Fruit fly (Drosophila melanogaster): ENCODE results near the gene Ste12DOR.

Gene Ste12DOR

DNA sequence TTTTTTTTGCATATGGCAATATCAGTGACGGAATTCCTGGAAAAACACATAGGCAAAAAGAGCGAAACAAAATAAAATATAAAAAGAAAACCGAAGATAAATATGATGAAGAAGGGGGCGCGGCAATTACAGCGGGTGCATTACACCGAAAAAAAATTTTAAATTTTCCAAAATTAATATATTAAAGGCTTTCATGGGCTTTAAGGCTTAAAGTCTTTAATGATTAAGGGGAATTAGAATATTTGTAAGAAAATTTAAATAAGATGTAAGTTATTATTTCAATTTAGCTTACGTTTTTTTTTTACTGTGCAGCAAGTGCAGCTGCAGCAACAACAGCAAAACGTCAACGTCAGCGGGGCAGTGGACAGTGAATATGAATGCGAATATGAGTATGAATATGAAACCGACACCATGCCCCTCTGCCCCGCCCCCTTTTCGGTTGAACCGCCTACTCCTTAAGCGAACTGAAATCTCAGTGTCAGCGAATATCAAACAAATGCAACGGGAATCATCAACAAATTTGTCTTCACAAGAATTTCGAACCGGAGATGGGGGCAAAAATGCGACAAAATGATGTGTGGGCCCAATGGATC lies 27.5 kb upstream of the Ste12DOR start (continued):
- peak; percentile 24 for TF ChIP-seq CG10669 (GFP tag; optimal IDR thresholded peaks at IDR 0.05)
- peak; percentile 28 for TF ChIP-seq CG4318 (GFP tag; optimal IDR thresholded peaks at IDR 0.05)
- no peak for TF ChIP-seq CG11294 (GFP tag; IDR thresholded peaks at IDR 0.05)
- TF ChIP-seq fkh (GFP tag; optimal IDR thresholded peaks at IDR 0.05), result no peak
- TF ChIP-seq eg (GFP tag; IDR thresholded peaks at IDR 0.05), result peak; percentile 63
- TF ChIP-seq ss (GFP tag; optimal IDR thresholded peaks at IDR 0.05), result peak; percentile 18 to 63
- no peak for TF ChIP-seq fd85E (GFP tag; optimal IDR thresholded peaks at IDR 0.05)
- peak; percentile 41 for TF ChIP-seq CG6792 (GFP tag; optimal IDR thresholded peaks at IDR 0.05)
- TF ChIP-seq Sox102F (GFP tag; optimal IDR thresholded peaks at IDR 0.05), result peak; percentile 20
- peak; percentile 81 for TF ChIP-seq Eip78C (GFP tag)
- TF ChIP-seq svp (GFP tag), result peak; percentile 81
- TF ChIP-seq CG11762 (GFP tag; optimal IDR thresholded peaks at IDR 0.05; ENCODE audit: insufficient read depth), result peak; percentile 27
- TF ChIP-seq dac (GFP tag; optimal IDR thresholded peaks at IDR 0.05), result no peak
- peak; percentile 3 for TF ChIP-seq Ets21C (GFP tag; optimal IDR thresholded peaks at IDR 0.05)
- peak; percentile 46 for TF ChIP-seq cyc (GFP tag; optimal IDR thresholded peaks at IDR 0.05)
- peak; percentile 59 for TF ChIP-seq OdsH (GFP tag; optimal IDR thresholded peaks at IDR 0.05)
- peak; percentile 38 for TF ChIP-seq Lpt (GFP tag; optimal IDR thresholded peaks at IDR 0.05)
- peak; percentile 63 for TF ChIP-seq CG10631 (GFP tag; optimal IDR thresholded peaks at IDR 0.05)
- TF ChIP-seq Ets96B (tag; optimal IDR thresholded peaks at IDR 0.05), result peak; percentile 51
- peak; percentile 52 for TF ChIP-seq Met (GFP tag; optimal IDR thresholded peaks at IDR 0.05)
- no peak for TF ChIP-seq Hr38 (GFP tag; optimal IDR thresholded peaks at IDR 0.05)
- TF ChIP-seq Hr4 (GFP tag; optimal IDR thresholded peaks at IDR 0.05), result peak; percentile 43
- TF ChIP-seq achi (GFP tag; optimal IDR thresholded peaks at IDR 0.05), result peak; percentile 54
- TF ChIP-seq topi (GFP tag; optimal IDR thresholded peaks at IDR 0.05), result peak; percentile 52
- peak; percentile 52 for TF ChIP-seq CG3032 (tag; optimal IDR thresholded peaks at IDR 0.05)
- peak; percentile 23 for TF ChIP-seq Hr39 (GFP tag; optimal IDR thresholded peaks at IDR 0.05)
- no peak for TF ChIP-seq Eip93F (GFP tag; optimal IDR thresholded peaks at IDR 0.05)
- peak; percentile 21 for TF ChIP-seq net (GFP tag; optimal IDR thresholded peaks at IDR 0.05)
- peak; percentile 36; the same call in 1 of the 2 replicates for TF ChIP-seq Gug (GFP tag; IDR thresholded peaks at IDR 0.05)

dm6 chrX:13980271-13980670 lies 19.7 kb upstream of the Ste12DOR start:
- peak; percentile 27 for TF ChIP-seq Sox102F (GFP tag; optimal IDR thresholded peaks at IDR 0.05)
- no peak for TF ChIP-seq CG6276 (GFP tag; optimal IDR thresholded peaks at IDR 0.05)
- TF ChIP-seq CG7368 (GFP tag; optimal IDR thresholded peaks at IDR 0.05), result no peak
- TF ChIP-seq vri (GFP tag; optimal IDR thresholded peaks at IDR 0.05), result peak; percentile 80
- no peak for TF ChIP-seq Hr39 (GFP tag; optimal IDR thresholded peaks at IDR 0.05)
- TF ChIP-seq CG10669 (GFP tag; optimal IDR thresholded peaks at IDR 0.05), result no peak
- no peak for TF ChIP-seq CG8119 (GFP tag; IDR thresholded peaks at IDR 0.05)
- TF ChIP-seq pdm3 (GFP tag; optimal IDR thresholded peaks at IDR 0.05), result no peak
- peak; percentile 42 for TF ChIP-seq Eip78C (GFP tag)
- TF ChIP-seq Hr4 (GFP tag; optimal IDR thresholded peaks at IDR 0.05), result no peak
- TF ChIP-seq lz (GFP tag; optimal IDR thresholded peaks at IDR 0.05), result no peak
- 0 out of 3 replicates have a peak, but pooled peaks have one; percentile 20 for TF ChIP-seq CG6163 (GFP tag; IDR thresholded peaks at IDR 0.05)
- TF ChIP-seq CG9139 (GFP tag; optimal IDR thresholded peaks at IDR 0.05), result no peak
- TF ChIP-seq Blimp-1 (GFP tag; optimal IDR thresholded peaks at IDR 0.05), result peak; percentile 47
- peak; percentile 22 for TF ChIP-seq Met (GFP tag; optimal IDR thresholded peaks at IDR 0.05)
- TF ChIP-seq CG8632 (GFP tag; optimal IDR thresholded peaks at IDR 0.05), result no peak
- TF ChIP-seq Ets96B (tag; optimal IDR thresholded peaks at IDR 0.05), result no peak

- TF ChIP-seq CG8119 (GFP tag; IDR thresholded peaks at IDR 0.05) (peak; percentile 44; the same call in 2 of the 3 replicates), achi (GFP tag; optimal IDR thresholded peaks at IDR 0.05) (no peak), CG11902 (GFP tag; optimal IDR thresholded peaks at IDR 0.05) (no peak), CG32006 (GFP tag; optimal IDR thresholded peaks at IDR 0.05) (no peak), CG6792 (GFP tag; optimal IDR thresholded peaks at IDR 0.05) (no peak), Sox15 (GFP tag; optimal IDR thresholded peaks at IDR 0.05) (no peak), Eip78C (GFP tag) (peak; percentile 37), eg (GFP tag; IDR thresholded peaks at IDR 0.05) (peak; percentile 75), CG6163 (GFP tag; IDR thresholded peaks at IDR 0.05) (peak; percentile 49; the same call in 1 of the 3 replicates), dsx (GFP tag; optimal IDR thresholded peaks at IDR 0.05; ENCODE audit: poor library complexity, severe bottlenecking) (peak; percentile 3), Sox14 (GFP tag; optimal IDR thresholded peaks at IDR 0.05) (no peak), Eip93F (GFP tag; optimal IDR thresholded peaks at IDR 0.05) (no peak), CG9139 (GFP tag; optimal IDR thresholded peaks at IDR 0.05) (no peak)
These were observed 17.0 kb upstream of the Ste12DOR start for dm6 chrX:13983057-13983456.
